Worm (Caenorhabditis elegans) whole organism, midembryonic: Measurements from ENCODE around the gene C50F7.9.

Source experiments
- T22C8.4 ChIP-seq: fragments of 200-800 bp; sonication (Bioruptor generic); IDR thresholded peaks from 2 replicates; pipeline ENCODE4 v1.3.6; 2022; ENCODE audit warnings: missing genetic modification characterization, missing compliant biosample characterization
- cog-1 ChIP-seq: sonication (generic microtip); optimal IDR thresholded peaks from 2 replicates; lab custom pipeline; 2016; ENCODE audit warnings: missing genetic modification characterization, missing compliant biosample characterization
- flt-1 ChIP-seq: fragments of 200-800 bp; sonication (Bioruptor generic); IDR thresholded peaks from 2 replicates; pipeline ENCODE4 v1.3.6; 2022; ENCODE audit warnings: missing genetic modification characterization, missing compliant biosample characterization
- klf-2 ChIP-seq: fragments of 200-800 bp; sonication (Bioruptor generic); conservative IDR thresholded peaks from 2 replicates; pipeline ENCODE4 v1.3.6; 2022; ENCODE audit warnings: missing genetic modification reagents, missing genetic modification characterization, missing compliant biosample characterization
- med-1 ChIP-seq: sonication (generic microtip); optimal IDR thresholded peaks from 2 replicates; lab custom pipeline; 2017; ENCODE audit warnings: missing genetic modification characterization, mild to moderate bottlenecking, missing compliant biosample characterization, antibody characterized with exemption, missing genetic modification reagents; ENCODE audit not compliant: insufficient read depth
- ref-1 ChIP-seq: fragments of 200-800 bp; sonication (Bioruptor generic); conservative IDR thresholded peaks from 2 replicates; pipeline ENCODE4 v1.3.6; 2022; ENCODE audit warnings: missing genetic modification reagents, missing genetic modification characterization, missing compliant biosample characterization
- tab-1 ChIP-seq: fragments of 200-800 bp; sonication (Bioruptor generic); IDR thresholded peaks from 2 replicates; pipeline ENCODE4 v1.3.6; 2022; ENCODE audit warnings: missing genetic modification characterization, missing compliant biosample characterization
- ztf-23 ChIP-seq: fragments of 200-800 bp; sonication (Bioruptor generic); IDR thresholded peaks from 2 replicates; pipeline ENCODE4 v1.3.6; 2022; ENCODE audit warnings: missing genetic modification reagents, missing genetic modification characterization, missing compliant biosample characterization
- ztf-29 ChIP-seq: fragments of 200-800 bp; sonication (Bioruptor generic); IDR thresholded peaks from 2 replicates; pipeline ENCODE4 v1.3.6; 2022; ENCODE audit warnings: missing genetic modification reagents, missing genetic modification characterization, missing compliant biosample characterization

Gene C50F7.9

ce11 chrIV:7757245-7757644, 25.4 kb upstream of the C50F7.9 start, which contains the start of gene C46A5.4:
C46A5.4 (minus strand) TSS chrIV:7757345.
- TF ChIP-seq cog-1 (tag; lab: Kevin White, UChicago) = no peak
- no peak for TF ChIP-seq med-1 (GFP tag; lab: Kevin White, UChicago)
- TF ChIP-seq ztf-29 (GFP tag; lab: Robert Waterston, UW) = no peak
- TF ChIP-seq ztf-23 (GFP tag; lab: Robert Waterston, UW) = no peak
- TF ChIP-seq flt-1 (GFP tag; lab: Robert Waterston, UW) = no peak
- TF ChIP-seq klf-2 (GFP tag; lab: Robert Waterston, UW) = no peak
- no peak for TF ChIP-seq T22C8.4 (GFP tag; lab: Robert Waterston, UW)
- TF ChIP-seq ref-1 (GFP tag; lab: Robert Waterston, UW) = no peak
- no peak for TF ChIP-seq tab-1 (GFP tag; lab: Robert Waterston, UW)

- TF ChIP-seq T22C8.4 (GFP tag; lab: Robert Waterston, UW) (no peak), klf-2 (GFP tag; lab: Robert Waterston, UW) (no peak), ref-1 (GFP tag; lab: Robert Waterston, UW) (no peak), ztf-29 (GFP tag; lab: Robert Waterston, UW) (no peak)
Observed at ce11 chrIV:7754114-7754513, 22.3 kb upstream of the C50F7.9 start.

- TF ChIP-seq klf-2 (GFP tag; lab: Robert Waterston, UW) (no peak), ztf-23 (GFP tag; lab: Robert Waterston, UW) (no peak), ref-1 (GFP tag; lab: Robert Waterston, UW) (no peak), med-1 (GFP tag; lab: Kevin White, UChicago) (no peak), tab-1 (GFP tag; lab: Robert Waterston, UW) (no peak), ztf-29 (GFP tag; lab: Robert Waterston, UW) (no peak), flt-1 (GFP tag; lab: Robert Waterston, UW) (no peak), cog-1 (tag; lab: Kevin White, UChicago) (no peak), T22C8.4 (GFP tag; lab: Robert Waterston, UW) (no peak)
Observed at ce11 chrIV:7753108-7753507, 21.2 kb upstream of the C50F7.9 start, which contains the start of gene col-14. col-14 (plus strand) TSS chrIV:7753408.

ce11 chrIV:7747838-7748237, 16.0 kb upstream of the C50F7.9 start, which contains the start of gene klo-1:
klo-1 (minus strand) TSS chrIV:7748225.
- TF ChIP-seq cog-1 (tag; lab: Kevin White, UChicago) (no peak), ztf-29 (GFP tag; lab: Robert Waterston, UW) (no peak), ztf-23 (GFP tag; lab: Robert Waterston, UW) (no peak), flt-1 (GFP tag; lab: Robert Waterston, UW) (no peak), klf-2 (GFP tag; lab: Robert Waterston, UW) (no peak), T22C8.4 (GFP tag; lab: Robert Waterston, UW) (no peak), med-1 (GFP tag; lab: Kevin White, UChicago) (no peak), tab-1 (GFP tag; lab: Robert Waterston, UW) (no peak), ref-1 (GFP tag; lab: Robert Waterston, UW) (no peak)

ce11 chrIV:7743539-7743938, 11.7 kb upstream of the C50F7.9 start, which contains the start of gene npr-35:
npr-35 (plus strand) TSS chrIV:7743839.
- no peak for TF ChIP-seq tab-1 (GFP tag; lab: Robert Waterston, UW)
- no peak for TF ChIP-seq med-1 (GFP tag; lab: Kevin White, UChicago)
- TF ChIP-seq cog-1 (tag; lab: Kevin White, UChicago) = no peak
- TF ChIP-seq ztf-29 (GFP tag; lab: Robert Waterston, UW) = no peak
- no peak for TF ChIP-seq ztf-23 (GFP tag; lab: Robert Waterston, UW)
- no peak for TF ChIP-seq flt-1 (GFP tag; lab: Robert Waterston, UW)
- no peak for TF ChIP-seq klf-2 (GFP tag; lab: Robert Waterston, UW)
- no peak for TF ChIP-seq ref-1 (GFP tag; lab: Robert Waterston, UW)
- TF ChIP-seq T22C8.4 (GFP tag; lab: Robert Waterston, UW) = no peak

ce11 chrIV:7736616-7737015, 4.8 kb upstream of the C50F7.9 start:
- TF ChIP-seq cog-1 (tag; lab: Kevin White, UChicago) (no peak), med-1 (GFP tag; lab: Kevin White, UChicago) (no peak), ztf-29 (GFP tag; lab: Robert Waterston, UW) (no peak), tab-1 (GFP tag; lab: Robert Waterston, UW) (no peak)

- TF ChIP-seq tab-1 (GFP tag; lab: Robert Waterston, UW) (no peak), flt-1 (GFP tag; lab: Robert Waterston, UW) (no peak), med-1 (GFP tag; lab: Kevin White, UChicago) (no peak), cog-1 (tag; lab: Kevin White, UChicago) (no peak), ztf-23 (GFP tag; lab: Robert Waterston, UW) (no peak), klf-2 (GFP tag; lab: Robert Waterston, UW) (no peak), ztf-29 (GFP tag; lab: Robert Waterston, UW) (no peak), T22C8.4 (GFP tag; lab: Robert Waterston, UW) (no peak), ref-1 (GFP tag; lab: Robert Waterston, UW) (no peak)
Observed at ce11 chrIV:7734619-7735018, 2.8 kb upstream of the C50F7.9 start, which contains the start of gene clx-1. clx-1 (plus strand) TSS chrIV:7734648.

ce11 chrIV:7734173-7734572, 2.3 kb upstream of the C50F7.9 start:
- TF ChIP-seq tab-1 (GFP tag; lab: Robert Waterston, UW) (no peak), ref-1 (GFP tag; lab: Robert Waterston, UW) (no peak), cog-1 (tag; lab: Kevin White, UChicago) (no peak), flt-1 (GFP tag; lab: Robert Waterston, UW) (no peak), med-1 (GFP tag; lab: Kevin White, UChicago) (no peak)

ce11 chrIV:7728402-7728963, 3.4 kb downstream of the C50F7.9 start, which contains the start of gene sucg-1:
sucg-1 (plus strand) TSS chrIV:7728913.
- TF ChIP-seq cog-1 (tag; lab: Kevin White, UChicago) (no peak), ref-1 (GFP tag; lab: Robert Waterston, UW) (no peak), ztf-23 (GFP tag; lab: Robert Waterston, UW) (no peak), flt-1 (GFP tag; lab: Robert Waterston, UW) (no peak)
